Worm (Caenorhabditis elegans): Measurements from ENCODE around the gene C37E2.3.

ce11 chrX:14225273-14225672 is 45.0 kb downstream of the C37E2.3 start, which contains the start of gene cyp-13B2:
- TF ChIP-seq dmd-4 (tag; optimal IDR thresholded peaks at IDR 0.05) (no peak), lin-11 (tag; optimal IDR thresholded peaks at IDR 0.05) (no peak), ztf-11 (tag; optimal IDR thresholded peaks at IDR 0.05) (no peak), unc-62 (GFP tag; optimal IDR thresholded peaks at IDR 0.05) (no peak), nhr-6 (tag; optimal IDR thresholded peaks at IDR 0.05) (no peak), nhr-129 (tag; optimal IDR thresholded peaks at IDR 0.05) (no peak), elt-1 (tag; optimal IDR thresholded peaks at IDR 0.05) (no peak), fos-1 (tag; optimal IDR thresholded peaks at IDR 0.05) (no peak), elt-3 (tag; optimal IDR thresholded peaks at IDR 0.05) (no peak)

Measured in whole organism, L2 larva.